Fruit fly (Drosophila melanogaster) ovary, adult (tissue): ENCODE results near the gene Nt5b.

Source experiments
- CG17801 ChIP-seq: fragments of 200-800 bp; optimal IDR thresholded peaks from 2 replicates; lab custom pipeline; 2019; ENCODE audit warnings: missing biosample characterization, mild to moderate bottlenecking, missing genetic modification characterization, moderate library complexity; ENCODE audit not compliant: partially characterized antibody

Gene Nt5b

DNA sequence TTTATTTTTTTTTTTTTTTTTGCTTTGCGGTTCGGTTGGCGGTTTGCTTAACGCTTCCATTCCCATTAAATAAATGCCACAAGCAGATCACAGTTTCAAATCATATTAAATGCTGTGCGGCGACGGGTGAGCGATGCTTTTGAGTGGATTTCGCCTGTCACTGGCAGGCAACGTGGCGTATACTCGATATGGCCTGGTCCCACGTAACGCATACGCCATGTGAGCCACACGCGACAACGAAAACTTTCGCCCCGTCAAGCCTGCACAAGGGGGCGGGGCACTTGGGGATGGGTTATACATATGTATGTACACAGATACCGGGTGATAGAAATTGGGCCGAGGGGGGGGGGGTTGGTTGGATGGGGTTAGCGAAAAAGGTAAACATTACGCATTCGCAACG lies 44.9 kb downstream of the Nt5b start:
- TF ChIP-seq CG17801 (GFP tag; lab: Kevin White, UChicago), result no peak

DNA sequence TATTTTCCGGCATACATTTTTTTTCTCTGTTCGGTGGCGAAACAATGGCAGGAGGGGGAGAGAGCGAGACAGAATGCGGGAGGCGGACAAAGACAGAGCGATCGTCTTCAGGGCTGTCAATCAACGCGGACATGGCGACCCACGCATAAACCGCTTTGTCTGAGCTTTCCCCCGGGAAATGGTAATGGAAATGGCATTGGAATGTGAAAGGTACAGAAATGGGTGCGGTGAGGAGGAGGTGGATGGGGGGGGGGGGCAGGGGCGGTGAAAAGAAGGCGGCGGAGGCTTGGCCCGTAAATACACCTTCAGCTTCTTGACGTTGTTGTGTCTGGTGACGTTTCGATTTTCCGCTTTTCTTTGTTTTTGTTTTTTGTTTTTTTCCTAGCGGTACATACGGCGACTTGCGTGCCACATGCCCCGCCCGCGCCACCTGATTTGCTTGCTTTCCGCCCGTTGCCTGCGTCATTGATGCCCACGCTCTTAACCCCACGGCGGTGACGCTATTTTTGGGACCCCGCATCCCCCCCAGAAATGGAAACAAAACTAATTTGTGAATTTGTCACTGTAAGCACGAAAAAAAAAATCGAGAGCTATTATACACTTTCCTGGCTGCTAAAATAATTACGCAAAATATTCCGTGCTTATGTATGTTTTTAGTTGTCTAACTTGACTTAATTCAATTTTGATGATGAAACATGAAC lies 45.7 kb downstream of the Nt5b start:
- no peak for TF ChIP-seq CG17801 (GFP tag; lab: Kevin White, UChicago)

DNA sequence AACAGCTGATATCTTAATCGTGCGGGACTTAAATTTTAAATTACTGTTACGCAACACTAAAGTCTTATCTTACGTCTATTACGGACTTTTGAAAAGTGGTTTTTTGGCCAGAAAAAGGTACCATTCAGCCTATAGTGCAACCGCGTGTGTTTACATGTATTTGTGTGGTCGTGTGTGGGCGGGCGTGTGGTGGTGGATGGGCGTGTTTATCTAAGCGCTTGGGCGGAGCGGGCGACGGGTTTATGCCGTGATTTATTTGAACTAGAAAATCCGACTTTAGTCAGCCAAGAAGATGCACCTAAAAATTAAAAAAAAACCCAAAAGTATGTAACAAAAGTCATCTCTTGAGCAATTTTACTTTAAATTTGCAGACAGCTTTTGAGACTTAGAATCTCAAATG lies 46.5 kb downstream of the Nt5b start:
- TF ChIP-seq CG17801 (GFP tag; lab: Kevin White, UChicago), result no peak

DNA sequence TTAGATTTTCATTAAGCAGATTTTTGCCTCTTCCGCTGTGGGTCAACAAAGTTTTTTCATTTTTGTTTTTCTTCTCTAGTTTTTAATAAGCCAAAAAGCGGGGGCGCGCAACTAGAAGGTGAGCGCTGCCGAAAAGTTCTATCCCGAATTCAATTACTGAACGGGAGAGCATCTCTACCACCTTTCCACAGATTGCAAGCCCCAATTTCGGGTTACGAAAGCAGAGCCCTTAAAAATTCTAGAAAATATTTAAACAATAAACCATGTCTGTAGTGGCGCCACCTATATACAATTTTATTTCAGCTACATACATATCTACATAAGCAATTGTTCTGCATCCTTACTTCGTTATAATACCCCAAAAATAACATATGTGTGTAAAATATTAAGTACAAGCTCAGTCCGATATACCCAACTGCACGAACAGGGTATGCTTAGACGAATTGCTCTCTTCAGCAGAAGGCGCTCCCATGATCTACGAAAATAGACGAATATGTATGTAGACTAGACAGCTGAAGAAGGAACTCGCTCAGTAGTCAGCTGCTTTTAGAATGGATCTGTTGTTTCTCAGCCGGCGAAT lies 51.5 kb downstream of the Nt5b start, which contains the start of gene CG6106:
Gene CG6106 (plus strand): TSS at position 530 of the 580 bp plus-strand sequence.
- no peak for TF ChIP-seq CG17801 (GFP tag; lab: Kevin White, UChicago)

DNA sequence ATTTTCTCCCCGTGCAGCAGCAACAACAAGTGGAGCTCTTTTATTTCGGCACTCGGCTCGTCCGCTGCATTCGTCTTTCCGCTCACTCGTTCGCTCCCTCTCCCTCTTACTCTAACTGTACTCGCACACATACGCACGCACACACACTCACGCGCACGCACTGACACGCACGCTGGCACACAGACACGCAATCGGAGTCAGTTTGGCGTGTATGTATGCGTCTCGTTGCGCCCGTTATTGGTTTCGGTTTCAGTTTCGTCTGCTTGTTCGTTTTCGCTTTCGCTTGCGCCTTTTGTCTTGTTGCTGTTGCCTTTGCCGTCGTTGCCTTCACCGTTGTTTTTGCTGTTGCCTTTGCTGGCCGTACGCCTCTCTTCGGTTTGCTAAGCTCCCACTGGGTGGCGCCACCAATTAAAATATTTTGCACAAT lies 52.2 kb downstream of the Nt5b start:
- TF ChIP-seq CG17801 (GFP tag; lab: Kevin White, UChicago), result no peak

DNA sequence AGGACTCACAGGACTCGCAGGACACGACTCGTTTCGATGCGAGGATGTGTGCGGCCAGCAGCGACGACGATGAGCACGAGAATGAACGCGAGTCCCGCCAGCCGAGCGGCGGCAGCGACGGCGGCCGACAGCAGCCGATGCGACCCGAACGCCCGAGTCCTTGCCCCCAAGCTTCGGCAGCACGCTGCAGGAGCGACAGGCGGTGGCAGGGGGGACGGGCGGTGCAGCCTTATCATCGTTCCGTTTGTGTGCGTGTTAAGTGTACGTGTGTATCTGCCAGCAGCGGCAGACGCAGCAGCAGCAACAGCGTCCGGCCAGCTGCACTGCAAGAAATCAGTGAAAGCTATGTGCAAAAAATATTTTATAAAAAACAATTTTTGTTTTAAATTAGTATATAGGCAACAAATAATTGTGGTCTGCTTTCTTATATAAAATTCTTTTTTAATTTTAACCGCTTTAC lies 53.8 kb downstream of the Nt5b start, which contains the start of gene kairos:
Gene kairos (minus strand): TSS at position 51 of the 460 bp plus-strand sequence.
- TF ChIP-seq CG17801 (GFP tag; lab: Kevin White, UChicago), result no peak

DNA sequence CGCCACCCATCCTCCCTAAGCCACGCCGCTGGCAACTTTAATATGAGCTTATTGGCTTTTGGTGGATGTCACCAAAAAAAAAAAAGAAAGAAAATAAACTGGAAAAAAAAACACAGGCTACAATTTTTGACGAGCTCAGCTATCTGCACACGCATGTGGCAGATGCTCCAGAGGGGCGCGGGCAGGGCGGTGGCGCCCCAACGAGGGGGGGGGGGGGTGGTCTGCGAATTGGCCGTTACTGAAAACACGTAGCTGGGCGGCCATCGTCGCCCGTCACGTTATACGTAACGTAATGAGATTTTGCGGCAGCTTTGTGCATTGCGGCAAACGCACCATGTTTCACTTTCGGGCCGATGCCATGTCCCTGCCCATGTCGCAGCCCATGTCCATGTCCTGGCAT lies 59.3 kb downstream of the Nt5b start:
- no peak for TF ChIP-seq CG17801 (GFP tag; lab: Kevin White, UChicago)

DNA sequence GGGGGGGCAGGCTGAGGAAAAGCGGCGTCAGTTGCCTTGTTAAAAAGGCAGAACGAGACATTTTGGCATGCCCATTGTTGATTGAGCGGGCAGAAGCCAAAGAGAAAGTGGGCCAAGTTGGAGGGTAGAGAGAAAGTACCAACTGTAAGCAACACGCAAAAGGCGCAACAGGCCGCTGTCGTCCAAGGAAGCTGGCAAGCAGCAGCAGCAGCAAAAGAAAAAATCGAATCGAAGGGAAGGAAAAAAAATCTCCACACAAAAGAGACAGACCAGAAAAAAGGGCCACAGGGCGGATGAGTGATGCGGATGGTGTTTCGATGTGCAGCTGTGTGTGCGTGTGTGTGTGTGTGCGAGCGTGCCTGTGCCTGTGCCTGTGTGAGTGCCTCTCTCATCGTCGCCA lies 62.3 kb downstream of the Nt5b start:
- TF ChIP-seq CG17801 (GFP tag; lab: Kevin White, UChicago), result no peak

DNA sequence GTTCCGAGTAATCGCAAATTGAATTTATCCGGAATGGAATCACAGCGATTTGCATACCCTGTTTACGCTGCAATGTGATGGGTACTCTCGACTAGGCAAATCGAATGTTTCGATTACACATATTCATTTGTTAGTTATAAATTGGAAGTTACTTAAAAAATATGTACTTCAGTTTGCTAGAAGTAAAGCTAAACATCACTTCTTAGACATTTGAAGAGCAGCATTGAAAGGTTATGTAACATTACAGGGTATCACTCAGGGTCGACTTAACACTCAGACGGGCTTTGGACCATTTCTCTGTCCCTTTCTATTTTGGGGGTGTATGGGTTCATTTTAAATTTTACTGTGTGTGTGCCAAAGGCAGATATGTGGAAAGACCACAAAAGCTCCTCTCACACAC lies 68.9 kb downstream of the Nt5b start:
- no peak for TF ChIP-seq CG17801 (GFP tag; lab: Kevin White, UChicago)
